Worm (Caenorhabditis elegans) whole organism, L4 larva: ENCODE data around the gene ckb-2.

ENCODE experiments used
- Y5F2A.4 ChIP-seq: fragments of 200-800 bp; sonication (Bioruptor generic); optimal IDR thresholded peaks from 2 replicates; lab custom pipeline; 2018; ENCODE audit warnings: mild to moderate bottlenecking, missing genetic modification characterization, missing compliant biosample characterization
- ceh-32 ChIP-seq: sonication (generic microtip); optimal IDR thresholded peaks from 2 replicates; lab custom pipeline; 2016; ENCODE audit warnings: mild to moderate bottlenecking, missing genetic modification characterization, missing compliant biosample characterization; ENCODE audit not compliant: poor library complexity
- lin-13 ChIP-seq: fragments of 150-350 bp; optimal IDR thresholded peaks from 2 replicates; lab custom pipeline; 2014; ENCODE audit warnings: missing biosample characterization, missing genetic modification reagents, missing genetic modification characterization
- pha-4 ChIP-seq, 2 experiments: fragments of 150-350 bp in 1 of 2; fragments of 200-800 bp in 1 of 2; sonication (Bioruptor generic) in 1 of 2; IDR thresholded peaks in 1 of 2; optimal IDR thresholded peaks in 1 of 2; 2 replicates each; pipeline versions ENCODE4 v1.3.6 to Lab custom; 2014 to 2022; ENCODE audit warnings: missing genetic modification characterization in 2 of 2, missing genetic modification reagents in 2 of 2, missing biosample characterization in 1 of 2, missing compliant biosample characterization in 1 of 2
- ztf-11 ChIP-seq: fragments of 150-350 bp; optimal IDR thresholded peaks from 2 replicates; lab custom pipeline; 2014; ENCODE audit warnings: missing biosample characterization, missing genetic modification characterization

- TF ChIP-seq ceh-32 (tag; lab: Kevin White, UChicago), result no peak
- no peak for TF ChIP-seq pha-4 (GFP tag; IDR thresholded peaks at IDR 0.05; lab: Robert Waterston, UW)
- no peak for TF ChIP-seq pha-4 (tag; optimal IDR thresholded peaks at IDR 0.05; lab: Kevin White, UChicago)
- TF ChIP-seq Y5F2A.4 (GFP tag; lab: Kevin White, UChicago), result no peak
- TF ChIP-seq lin-13 (GFP tag; lab: Kevin White, UChicago), result no peak
- no peak for TF ChIP-seq ztf-11 (tag; lab: Kevin White, UChicago)
Observed at ce11 chrIII:4415135-4415534, 47.4 kb downstream of the ckb-2 start, which contains the start of gene R07E5.11.
